Worm (Caenorhabditis elegans) whole organism, L4/young adult: ENCODE results near the gene Y41E3.18.

Source experiments
- W03F9.2 ChIP-seq: fragments of 150-350 bp; optimal IDR thresholded peaks from 2 replicates; lab custom pipeline; 2014; ENCODE audit warnings: missing biosample characterization, missing genetic modification characterization
- dao-5 ChIP-seq: sonication (generic microtip); optimal IDR thresholded peaks from 2 replicates; lab custom pipeline; 2016; ENCODE audit warnings: missing genotype, missing genetic modification characterization, moderate library complexity, missing compliant biosample characterization
- him-1 ChIP-seq: sonication (generic microtip); optimal IDR thresholded peaks from 2 replicates; lab custom pipeline; 2016; ENCODE audit warnings: missing genotype, missing genetic modification reagents, missing genetic modification characterization, missing compliant biosample characterization

DNA sequence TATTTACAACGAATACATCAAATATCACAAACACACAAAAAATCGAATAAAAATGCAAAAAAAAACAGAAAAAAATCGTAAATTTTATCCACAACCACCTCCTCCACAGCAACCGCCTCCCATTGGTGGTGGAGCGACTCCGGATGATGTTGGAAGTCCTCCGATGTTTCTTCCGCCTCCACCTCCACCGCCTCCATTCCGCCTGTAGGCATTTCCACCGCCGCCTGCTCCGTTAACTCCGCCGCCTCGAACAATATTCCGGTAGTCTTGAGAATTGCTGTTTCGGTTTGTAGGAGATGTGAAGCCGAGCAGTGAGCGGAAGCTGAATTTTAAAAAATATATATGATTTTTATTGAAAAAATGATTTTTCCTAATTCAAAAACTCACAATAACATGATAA lies 37.2 kb downstream of the Y41E3.18 start:
- no peak for TF ChIP-seq W03F9.2
- TF ChIP-seq him-1 (tag; lab: Kevin White, UChicago) = no peak
- no peak for TF ChIP-seq dao-5 (tag; lab: Kevin White, UChicago)
